Fruit fly (Drosophila melanogaster): ENCODE results near the gene tank.
A peak's percentile ranks its signal among the peaks of the same experiment; 100 is the strongest.

dm6 chr2L:4801705-4802216, 36.0 kb downstream of the tank start, which contains the start of gene slf:
- TF ChIP-seq Pif1B (GFP tag; optimal IDR thresholded peaks at IDR 0.05), result no peak
- no peak for TF ChIP-seq CG15710 (tag; optimal IDR thresholded peaks at IDR 0.05)
- TF ChIP-seq fd96Ca (GFP tag; IDR thresholded peaks at IDR 0.05), result no peak
- no peak for TF ChIP-seq CG8301 (tag; optimal IDR thresholded peaks at IDR 0.05)
- TF ChIP-seq CG12605 (GFP tag; IDR thresholded peaks at IDR 0.05), result no peak
- TF ChIP-seq EcR (GFP tag; optimal IDR thresholded peaks at IDR 0.05), result no peak
- TF ChIP-seq Ets98B (GFP tag; IDR thresholded peaks at IDR 0.05), result 0 out of 2 replicates have a peak, but pooled peaks have one; percentile 23
- TF ChIP-seq CG17806 (tag; optimal IDR thresholded peaks at IDR 0.05), result no peak
- no peak for TF ChIP-seq Pif1A (GFP tag; optimal IDR thresholded peaks at IDR 0.05)
- TF ChIP-seq rn (GFP tag; IDR thresholded peaks at IDR 0.05), result no peak
